Worm (Caenorhabditis elegans) whole organism, L4 larva: ENCODE measurements around the gene acr-2.

Experiments
- D1046.2 ChIP-seq: fragments of 200-800 bp; sonication (Bioruptor generic); IDR thresholded peaks from 2 replicates; pipeline ENCODE4 v1.3.6; 2022; ENCODE audit warnings: missing genetic modification characterization, missing compliant biosample characterization
- T20F7.1 ChIP-seq: fragments of 200-800 bp; sonication (Bioruptor generic); optimal IDR thresholded peaks from 2 replicates; lab custom pipeline; 2018; ENCODE audit warnings: mild to moderate bottlenecking, missing genetic modification characterization, missing compliant biosample characterization
- Y105C5A.15 ChIP-seq: fragments of 200-800 bp; sonication (Bioruptor generic); IDR thresholded peaks from 2 replicates; pipeline ENCODE4 v1.3.6; 2022; ENCODE audit warnings: missing genetic modification characterization, missing compliant biosample characterization
- ZK337.2 ChIP-seq: fragments of 200-800 bp; sonication (Bioruptor generic); IDR thresholded peaks from 2 replicates; pipeline ENCODE4 v1.3.6; 2022; ENCODE audit warnings: missing genetic modification reagents, missing genetic modification characterization, missing compliant biosample characterization
- aha-1 ChIP-seq: fragments of 150-350 bp; peaks from one replicate; lab custom pipeline; 2014; ENCODE audit warnings: missing biosample characterization, missing genetic modification characterization
- aly-2 ChIP-seq: sonication (generic microtip); optimal IDR thresholded peaks from 2 replicates; lab custom pipeline; 2018; ENCODE audit warnings: missing biosample characterization, missing genetic modification characterization
- attf-4 ChIP-seq: sonication (generic microtip); optimal IDR thresholded peaks from 3 replicates; lab custom pipeline; 2017; ENCODE audit warnings: missing biosample characterization, missing genetic modification characterization
- ceh-28 ChIP-seq: fragments of 150-350 bp; optimal IDR thresholded peaks from 2 replicates; lab custom pipeline; 2014; ENCODE audit warnings: missing biosample characterization, missing genetic modification reagents, missing genetic modification characterization
- ces-1 ChIP-seq: fragments of 150-350 bp; sonication (generic microtip); optimal IDR thresholded peaks from 4 replicates; lab custom pipeline; 2014; ENCODE audit warnings: missing biosample characterization, missing genetic modification reagents, missing genetic modification characterization
- daf-12 ChIP-seq: fragments of 150-350 bp; optimal IDR thresholded peaks from 2 replicates; lab custom pipeline; 2014; ENCODE audit warnings: missing biosample characterization, missing genetic modification reagents, missing genetic modification characterization
- daf-16 ChIP-seq, 3 experiments: sonication (generic microtip); optimal IDR thresholded peaks; 2 replicates each; lab custom pipeline; 2016 to 2017; ENCODE audit warnings: missing genetic modification characterization in 3 of 3, missing genetic modification reagents in 3 of 3, mild to moderate bottlenecking in 2 of 3, missing compliant biosample characterization in 2 of 3, missing biosample characterization in 1 of 3, moderate library complexity in 1 of 3
- dmd-6 ChIP-seq: fragments of 200-800 bp; sonication (Bioruptor generic); IDR thresholded peaks from 2 replicates; pipeline ENCODE4 v1.3.6; 2022; ENCODE audit warnings: missing genetic modification reagents, missing genetic modification characterization, missing compliant biosample characterization
- duxl-1 ChIP-seq: sonication (generic microtip); optimal IDR thresholded peaks from 2 replicates; lab custom pipeline; 2016; ENCODE audit warnings: mild to moderate bottlenecking, missing genetic modification characterization, moderate library complexity, missing compliant biosample characterization; ENCODE audit not compliant: poor library complexity
- dve-1 ChIP-seq: sonication (generic microtip); optimal IDR thresholded peaks from 2 replicates; lab custom pipeline; 2017; ENCODE audit warnings: antibody characterized with exemption, mild to moderate bottlenecking, missing genetic modification characterization, missing compliant biosample characterization; ENCODE audit not compliant: insufficient read depth
- fkh-10 ChIP-seq: fragments of 150-350 bp; optimal IDR thresholded peaks from 2 replicates; lab custom pipeline; 2014; ENCODE audit warnings: missing biosample characterization, missing genetic modification reagents, missing genetic modification characterization
- fos-1 ChIP-seq: fragments of 150-350 bp; optimal IDR thresholded peaks from 2 replicates; lab custom pipeline; 2014; ENCODE audit warnings: missing biosample characterization, missing genetic modification characterization
- hif-1 ChIP-seq, 2 experiments: sonication (generic microtip); optimal IDR thresholded peaks; 2 replicates each; lab custom pipeline; 2016 to 2017; ENCODE audit warnings: missing compliant biosample characterization in 2 of 2, missing genetic modification characterization in 2 of 2, missing genetic modification reagents in 2 of 2, missing genotype in 2 of 2, mild to moderate bottlenecking in 1 of 2
- hlh-11 ChIP-seq: fragments of 200-800 bp; sonication (Bioruptor generic); optimal IDR thresholded peaks from 2 replicates; lab custom pipeline; 2018; ENCODE audit warnings: mild to moderate bottlenecking, missing genetic modification characterization, missing compliant biosample characterization
- hlh-30 ChIP-seq: sonication (generic microtip); optimal IDR thresholded peaks from 2 replicates; lab custom pipeline; 2017; ENCODE audit warnings: antibody characterized with exemption, mild to moderate bottlenecking, missing genetic modification characterization, missing compliant biosample characterization; ENCODE audit not compliant: insufficient read depth
- jun-1 ChIP-seq: fragments of 150-350 bp; optimal IDR thresholded peaks from 2 replicates; lab custom pipeline; 2014; ENCODE audit warnings: missing biosample characterization, missing genetic modification reagents, missing genetic modification characterization
- lin-13 ChIP-seq: fragments of 150-350 bp; optimal IDR thresholded peaks from 2 replicates; lab custom pipeline; 2014; ENCODE audit warnings: missing biosample characterization, missing genetic modification reagents, missing genetic modification characterization
- lin-15B ChIP-seq: fragments of 150-350 bp; sonication (generic microtip); optimal IDR thresholded peaks from 3 replicates; lab custom pipeline; 2014; ENCODE audit warnings: missing biosample characterization, missing genetic modification characterization
- lin-38 ChIP-seq: fragments of 200-800 bp; sonication (Bioruptor generic); IDR thresholded peaks from 2 replicates; pipeline ENCODE4 v1.3.6; 2022; ENCODE audit warnings: missing genetic modification reagents, missing genetic modification characterization, missing compliant biosample characterization
- lsy-2 ChIP-seq, 2 experiments: fragments of 150-350 bp in 1 of 2; sonication (generic microtip) in 1 of 2; optimal IDR thresholded peaks; 2 replicates each; lab custom pipeline; 2014 to 2017; ENCODE audit warnings: missing biosample characterization in 2 of 2, missing genetic modification characterization in 2 of 2
- mdl-1 ChIP-seq, 2 experiments: fragments of 150-350 bp in 1 of 2; sonication (generic microtip) in 1 of 2; optimal IDR thresholded peaks; 2 replicates each; lab custom pipeline; 2014 to 2017; ENCODE audit warnings: missing biosample characterization in 2 of 2, missing genetic modification characterization in 2 of 2
- mdt-29 ChIP-seq: fragments of 200-800 bp; sonication (Bioruptor generic); IDR thresholded peaks from 2 replicates; pipeline ENCODE4 v1.3.6; 2022; ENCODE audit warnings: missing genetic modification reagents, missing genetic modification characterization, missing compliant biosample characterization
- mep-1 ChIP-seq: fragments of 150-350 bp; sonication (generic microtip); optimal IDR thresholded peaks from 3 replicates; lab custom pipeline; 2014; ENCODE audit warnings: missing biosample characterization, missing genetic modification characterization
- mes-2 ChIP-seq: sonication (generic microtip); optimal IDR thresholded peaks from 2 replicates; lab custom pipeline; 2016; ENCODE audit warnings: missing genotype, mild to moderate bottlenecking, missing genetic modification characterization, missing compliant biosample characterization; ENCODE audit not compliant: poor library complexity, severe bottlenecking
- nhr-111 ChIP-seq: fragments of 200-800 bp; sonication (Bioruptor generic); optimal IDR thresholded peaks from 2 replicates; lab custom pipeline; 2018; ENCODE audit warnings: mild to moderate bottlenecking, missing genetic modification characterization, missing compliant biosample characterization
- nhr-28 ChIP-seq: fragments of 150-350 bp; optimal IDR thresholded peaks from 2 replicates; lab custom pipeline; 2014; ENCODE audit warnings: missing biosample characterization, missing genetic modification characterization
- nhr-41 ChIP-seq: fragments of 200-800 bp; sonication (Bioruptor generic); IDR thresholded peaks from 2 replicates; pipeline ENCODE4 v1.3.6; 2022; ENCODE audit warnings: missing genetic modification reagents, missing genetic modification characterization, missing compliant biosample characterization
- nhr-42 ChIP-seq: fragments of 200-800 bp; sonication (Bioruptor generic); IDR thresholded peaks from 2 replicates; pipeline ENCODE4 v1.3.6; 2022; ENCODE audit warnings: missing genetic modification characterization, missing compliant biosample characterization
- pha-4 ChIP-seq, 2 experiments: fragments of 150-350 bp in 1 of 2; fragments of 200-800 bp in 1 of 2; sonication (Bioruptor generic) in 1 of 2; IDR thresholded peaks in 1 of 2; optimal IDR thresholded peaks in 1 of 2; 2 replicates each; pipeline versions ENCODE4 v1.3.6 to Lab custom; 2014 to 2022; ENCODE audit warnings: missing genetic modification characterization in 2 of 2, missing genetic modification reagents in 2 of 2, missing biosample characterization in 1 of 2, missing compliant biosample characterization in 1 of 2
- set-16 ChIP-seq: fragments of 200-800 bp; sonication (Bioruptor generic); IDR thresholded peaks from 2 replicates; pipeline ENCODE4 v1.3.6; 2022; ENCODE audit warnings: missing genetic modification reagents, missing genetic modification characterization, missing compliant biosample characterization
- snpc-1.2 ChIP-seq: fragments of 200-800 bp; sonication (Bioruptor generic); IDR thresholded peaks from 2 replicates; pipeline ENCODE4 v1.3.6; 2022; ENCODE audit warnings: missing genetic modification reagents, missing genetic modification characterization, missing compliant biosample characterization
- tag-97 ChIP-seq: fragments of 200-800 bp; sonication (Bioruptor generic); IDR thresholded peaks from 2 replicates; pipeline ENCODE4 v1.3.6; 2022; ENCODE audit warnings: missing genetic modification characterization, missing compliant biosample characterization
- zfp-2 ChIP-seq: sonication (generic microtip); optimal IDR thresholded peaks from 2 replicates; lab custom pipeline; 2016; ENCODE audit warnings: mild to moderate bottlenecking, missing genetic modification characterization, missing compliant biosample characterization

Gene acr-2

ce11 chrX:6728820-6729396, 26.6 kb downstream of the acr-2 start (continued):
- no peak for TF ChIP-seq lin-15B
- no peak for TF ChIP-seq lin-13
- peak; percentile 51 to 89 for TF ChIP-seq mdl-1 (tag; optimal IDR thresholded peaks at IDR 0.05; lab: Kevin White, UChicago)
- TF ChIP-seq T20F7.1 (GFP tag; lab: Kevin White, UChicago) = no peak
- TF ChIP-seq fos-1 (tag; lab: Kevin White, UChicago) = no peak
- no peak for TF ChIP-seq aly-2 (tag; lab: Kevin White, UChicago)
- no peak for TF ChIP-seq lin-38
- no peak for TF ChIP-seq nhr-41 (GFP tag; lab: Robert Waterston, UW)
- TF ChIP-seq jun-1 = no peak
- TF ChIP-seq D1046.2 (GFP tag; lab: Robert Waterston, UW) = no peak
- peak; percentile 54 for TF ChIP-seq hlh-11
- peak in 1 of 2 experiments; percentile 44 for TF ChIP-seq lsy-2 (tag; optimal IDR thresholded peaks at IDR 0.05; lab: Kevin White, UChicago)
- TF ChIP-seq aha-1 (tag; lab: Kevin White, UChicago) = peak; percentile 98
- TF ChIP-seq nhr-111 (GFP tag; lab: Kevin White, UChicago) = no peak
- no peak for TF ChIP-seq daf-12 (tag; lab: Kevin White, UChicago)
- no peak for TF ChIP-seq hlh-30 (tag; lab: Kevin White, UChicago)
- TF ChIP-seq daf-16 (GFP tag; optimal IDR thresholded peaks at IDR 0.05; lab: Kevin White, UChicago) = no peak
- TF ChIP-seq daf-16 (tag; optimal IDR thresholded peaks at IDR 0.05; lab: Kevin White, UChicago) = peak; percentile 81
- TF ChIP-seq tag-97 (GFP tag; lab: Robert Waterston, UW) = no peak
- TF ChIP-seq duxl-1 = no peak
- TF ChIP-seq nhr-42 = no peak
- no peak for TF ChIP-seq ceh-28 (tag; lab: Kevin White, UChicago)

DNA sequence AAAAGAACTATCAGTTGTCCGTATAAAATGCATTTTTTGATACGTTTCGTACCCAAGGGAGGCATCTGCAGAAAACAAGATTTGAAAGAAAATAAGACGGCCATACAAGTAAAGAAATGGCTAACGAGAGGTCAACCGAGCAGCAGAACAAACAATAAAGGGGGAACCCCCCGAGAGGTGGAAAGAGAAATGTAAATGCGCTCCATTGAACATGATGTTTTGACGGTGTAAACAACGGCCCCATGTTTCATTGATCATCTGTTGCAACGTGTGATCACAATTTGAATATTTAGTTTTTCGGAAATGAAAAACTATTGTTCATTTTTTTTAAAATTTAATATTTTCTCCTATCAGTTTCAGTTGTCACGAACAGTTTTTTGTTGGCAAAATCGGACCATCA, 27.2 kb downstream of the acr-2 start, which contains the start of gene K11G12.6:
K11G12.6 (minus strand) TSS at position 65 of the 400 bp plus-strand sequence.
- TF ChIP-seq ces-1 (GFP tag; lab: Kevin White, UChicago) (no peak), lsy-2 (tag; optimal IDR thresholded peaks at IDR 0.05; lab: Kevin White, UChicago) (peak in 1 of 2 experiments; percentile 48), set-16 (GFP tag; lab: Robert Waterston, UW) (no peak), snpc-1.2 (GFP tag; lab: Robert Waterston, UW) (no peak), fkh-10 (GFP tag; lab: Kevin White, UChicago) (no peak), ceh-28 (tag; lab: Kevin White, UChicago) (no peak), mes-2 (tag; lab: Kevin White, UChicago) (peak; percentile 45), lin-38 (peak; percentile 45), daf-16 (GFP tag; optimal IDR thresholded peaks at IDR 0.05; lab: Kevin White, UChicago) (peak in 1 of 2 experiments; percentile 19), daf-16 (tag; optimal IDR thresholded peaks at IDR 0.05; lab: Kevin White, UChicago) (peak; percentile 46), mdt-29 (no peak), attf-4 (tag; lab: Kevin White, UChicago) (no peak), tag-97 (GFP tag; lab: Robert Waterston, UW) (no peak), mdl-1 (tag; optimal IDR thresholded peaks at IDR 0.05; lab: Kevin White, UChicago) (peak; percentile 41 to 98), pha-4 (GFP tag; IDR thresholded peaks at IDR 0.05; lab: Robert Waterston, UW) (no peak), pha-4 (tag; optimal IDR thresholded peaks at IDR 0.05; lab: Kevin White, UChicago) (peak; percentile 92), dmd-6 (GFP tag; lab: Robert Waterston, UW) (no peak), ZK337.2 (GFP tag; lab: Robert Waterston, UW) (no peak), hlh-11 (peak; percentile 68), mep-1 (tag; lab: Kevin White, UChicago) (peak; percentile 41), Y105C5A.15 (GFP tag; lab: Robert Waterston, UW) (no peak), nhr-28 (peak; percentile 11), zfp-2 (tag; lab: Kevin White, UChicago) (no peak), hif-1 (tag; optimal IDR thresholded peaks at IDR 0.05; lab: Kevin White, UChicago) (peak in 1 of 2 experiments; percentile 30), hlh-30 (tag; lab: Kevin White, UChicago) (peak; percentile 84), dve-1 (peak; percentile 23)
